Worm (Caenorhabditis elegans) whole organism, young adult: ENCODE measurements around the gene insc-1.

Source experiments
- B0035.1 ChIP-seq: sonication (generic microtip); optimal IDR thresholded peaks from 2 replicates; lab custom pipeline; 2016; ENCODE audit warnings: missing genetic modification characterization, mild to moderate bottlenecking, missing compliant biosample characterization, missing genotype, missing genetic modification reagents
- D2030.7 ChIP-seq: fragments of 200-800 bp; sonication (Bioruptor generic); IDR thresholded peaks from 2 replicates; pipeline ENCODE4 v1.3.6; 2022; ENCODE audit warnings: missing genetic modification reagents, missing genetic modification characterization, missing compliant biosample characterization
- F49E8.2 ChIP-seq: sonication (generic microtip); optimal IDR thresholded peaks from 3 replicates; lab custom pipeline; 2017; ENCODE audit warnings: missing genetic modification characterization, mild to moderate bottlenecking, missing compliant biosample characterization, antibody characterized with exemption, moderate library complexity; ENCODE audit not compliant: insufficient read depth
- F55B11.4 ChIP-seq: sonication (generic microtip); optimal IDR thresholded peaks from 2 replicates; lab custom pipeline; 2016; ENCODE audit warnings: missing compliant biosample characterization, missing genetic modification characterization, borderline replicate concordance; ENCODE audit not compliant: insufficient read depth
- K12H6.12 ChIP-seq: fragments of 200-800 bp; sonication (Bioruptor generic); optimal IDR thresholded peaks from 2 replicates; lab custom pipeline; 2018; ENCODE audit warnings: mild to moderate bottlenecking, missing genetic modification characterization, missing compliant biosample characterization
- Y53F4B.3 ChIP-seq: fragments of 200-800 bp; sonication (Bioruptor generic); IDR thresholded peaks from 2 replicates; pipeline ENCODE4 v1.3.6; 2022; ENCODE audit warnings: missing genetic modification reagents, missing genetic modification characterization, missing compliant biosample characterization
- Y95B8A.8 ChIP-seq: fragments of 200-800 bp; sonication (Bioruptor generic); IDR thresholded peaks from 2 replicates; pipeline ENCODE4 v1.3.6; 2022; ENCODE audit warnings: missing genetic modification reagents, missing genetic modification characterization, missing compliant biosample characterization
- ZK185.1 ChIP-seq: sonication (generic microtip); optimal IDR thresholded peaks from 2 replicates; lab custom pipeline; 2016; ENCODE audit warnings: mild to moderate bottlenecking, missing genetic modification characterization, missing compliant biosample characterization; ENCODE audit not compliant: poor library complexity, severe bottlenecking
- aptf-2 ChIP-seq: fragments of 200-800 bp; sonication (Bioruptor generic); conservative IDR thresholded peaks from 2 replicates; pipeline ENCODE4 v1.3.6; 2022; ENCODE audit warnings: missing genetic modification reagents, missing genetic modification characterization, missing compliant biosample characterization
- atf-7 ChIP-seq: sonication (generic microtip); optimal IDR thresholded peaks from 2 replicates; lab custom pipeline; 2017; ENCODE audit warnings: mild to moderate bottlenecking, missing genetic modification characterization, missing compliant biosample characterization
- ccch-3 ChIP-seq: fragments of 200-800 bp; sonication (Bioruptor generic); optimal IDR thresholded peaks from 2 replicates; lab custom pipeline; 2018; ENCODE audit warnings: mild to moderate bottlenecking, missing genetic modification characterization, missing compliant biosample characterization
- cebp-1 ChIP-seq, 2 experiments: fragments of 200-800 bp in 1 of 2; sonication (Bioruptor generic) in 1 of 2; sonication (generic microtip) in 1 of 2; IDR thresholded peaks in 1 of 2; optimal IDR thresholded peaks in 1 of 2; 2 replicates each; pipeline versions ENCODE4 v1.3.6 to Lab custom; 2017 to 2022; ENCODE audit warnings: missing compliant biosample characterization in 2 of 2, missing genetic modification characterization in 2 of 2, mild to moderate bottlenecking in 1 of 2, missing genetic modification reagents in 1 of 2, moderate library complexity in 1 of 2
- ceh-100 ChIP-seq: fragments of 200-800 bp; sonication (Bioruptor generic); IDR thresholded peaks from 2 replicates; pipeline ENCODE4 v1.3.6; 2022; ENCODE audit warnings: missing genetic modification reagents, missing genetic modification characterization, missing compliant biosample characterization
- ceh-27 ChIP-seq: fragments of 200-800 bp; sonication (Bioruptor generic); optimal IDR thresholded peaks from 2 replicates; lab custom pipeline; 2018; ENCODE audit warnings: mild to moderate bottlenecking, missing genetic modification characterization, moderate library complexity, missing compliant biosample characterization
- die-1 ChIP-seq: sonication (generic microtip); optimal IDR thresholded peaks from 2 replicates; lab custom pipeline; 2016; ENCODE audit warnings: missing genotype, mild to moderate bottlenecking, missing genetic modification characterization, missing compliant biosample characterization
- dpff-1 ChIP-seq: sonication (generic microtip); optimal IDR thresholded peaks from 2 replicates; lab custom pipeline; 2017; ENCODE audit warnings: mild to moderate bottlenecking, missing genetic modification characterization, missing compliant biosample characterization
- egl-18 ChIP-seq: fragments of 200-800 bp; sonication (Bioruptor generic); IDR thresholded peaks from 2 replicates; pipeline ENCODE4 v1.3.6; 2022; ENCODE audit warnings: missing genetic modification reagents, missing genetic modification characterization, missing compliant biosample characterization
- egl-44 ChIP-seq: fragments of 200-800 bp; sonication (Bioruptor generic); IDR thresholded peaks from 2 replicates; pipeline ENCODE4 v1.3.6; 2022; ENCODE audit warnings: missing genetic modification reagents, missing genetic modification characterization, missing compliant biosample characterization
- egrh-3 ChIP-seq: fragments of 200-800 bp; sonication (Bioruptor generic); IDR thresholded peaks from 2 replicates; pipeline ENCODE4 v1.3.6; 2022; ENCODE audit warnings: missing genetic modification reagents, missing genetic modification characterization, missing compliant biosample characterization
- ekl-4 ChIP-seq: fragments of 200-800 bp; sonication (Bioruptor generic); IDR thresholded peaks from 2 replicates; pipeline ENCODE4 v1.3.6; 2022; ENCODE audit warnings: missing genetic modification reagents, missing genetic modification characterization, missing compliant biosample characterization
- gei-17 ChIP-seq: fragments of 200-800 bp; sonication (Bioruptor generic); optimal IDR thresholded peaks from 2 replicates; lab custom pipeline; 2018; ENCODE audit warnings: mild to moderate bottlenecking, missing genetic modification characterization, missing compliant biosample characterization
- hmg-1.2 ChIP-seq: fragments of 200-800 bp; sonication (Bioruptor generic); IDR thresholded peaks from 2 replicates; pipeline ENCODE4 v1.3.6; 2022; ENCODE audit warnings: missing genetic modification reagents, missing genetic modification characterization, missing compliant biosample characterization
- hsf-1 ChIP-seq: fragments of 200-800 bp; sonication (Bioruptor generic); IDR thresholded peaks from 2 replicates; pipeline ENCODE4 v1.3.6; 2022; ENCODE audit warnings: missing genetic modification reagents, missing genetic modification characterization, missing compliant biosample characterization
- lag-1 ChIP-seq: fragments of 200-800 bp; sonication (Bioruptor generic); IDR thresholded peaks from 2 replicates; pipeline ENCODE4 v1.3.6; 2022; ENCODE audit warnings: missing genetic modification reagents, missing genetic modification characterization, missing compliant biosample characterization
- lin-26 ChIP-seq: fragments of 200-800 bp; sonication (Bioruptor generic); IDR thresholded peaks from 2 replicates; pipeline ENCODE4 v1.3.6; 2022; ENCODE audit warnings: missing genetic modification reagents, missing genetic modification characterization, missing compliant biosample characterization
- lin-40 ChIP-seq: sonication (generic microtip); optimal IDR thresholded peaks from 2 replicates; lab custom pipeline; 2016; ENCODE audit warnings: missing genetic modification characterization, mild to moderate bottlenecking, missing compliant biosample characterization, missing genotype, missing genetic modification reagents
- lin-54 ChIP-seq: fragments of 200-800 bp; sonication (Bioruptor generic); optimal IDR thresholded peaks from 2 replicates; lab custom pipeline; 2018; ENCODE audit warnings: mild to moderate bottlenecking, missing genetic modification characterization, missing compliant biosample characterization
- lir-1 ChIP-seq: fragments of 200-800 bp; sonication (Bioruptor generic); conservative IDR thresholded peaks from 2 replicates; pipeline ENCODE4 v1.3.6; 2022; ENCODE audit warnings: missing genetic modification reagents, missing genetic modification characterization, missing compliant biosample characterization
- madf-8 ChIP-seq: fragments of 200-800 bp; sonication (Bioruptor generic); conservative IDR thresholded peaks from 2 replicates; pipeline ENCODE4 v1.3.6; 2022; ENCODE audit warnings: missing genetic modification reagents, missing genetic modification characterization, missing compliant biosample characterization
- nfya-1 ChIP-seq: sonication (generic microtip); optimal IDR thresholded peaks from 2 replicates; lab custom pipeline; 2017; ENCODE audit warnings: antibody characterized with exemption, missing compliant biosample characterization, missing genetic modification characterization, borderline replicate concordance; ENCODE audit not compliant: insufficient read depth
- nfya-2 ChIP-seq: fragments of 200-800 bp; sonication (Bioruptor generic); IDR thresholded peaks from 2 replicates; pipeline ENCODE4 v1.3.6; 2022; ENCODE audit warnings: missing genetic modification reagents, missing genetic modification characterization, missing compliant biosample characterization
- nfyb-1 ChIP-seq: fragments of 200-800 bp; sonication (Bioruptor generic); IDR thresholded peaks from 2 replicates; pipeline ENCODE4 v1.3.6; 2022; ENCODE audit warnings: missing genetic modification reagents, missing genetic modification characterization, missing compliant biosample characterization
- pbrm-1 ChIP-seq: fragments of 200-800 bp; sonication (Bioruptor generic); IDR thresholded peaks from 2 replicates; pipeline ENCODE4 v1.3.6; 2022; ENCODE audit warnings: missing genetic modification reagents, missing genetic modification characterization, missing compliant biosample characterization
- snpc-1.1 ChIP-seq: sonication (generic microtip); optimal IDR thresholded peaks from 2 replicates; lab custom pipeline; 2017; ENCODE audit warnings: missing genetic modification characterization, mild to moderate bottlenecking, missing compliant biosample characterization, antibody characterized with exemption, moderate library complexity, missing genotype, missing genetic modification reagents; ENCODE audit not compliant: insufficient read depth
- snpc-3.4 ChIP-seq: sonication (generic microtip); optimal IDR thresholded peaks from 2 replicates; lab custom pipeline; 2017; ENCODE audit warnings: missing genetic modification characterization, mild to moderate bottlenecking, missing compliant biosample characterization, antibody characterized with exemption, moderate library complexity, missing genotype, missing genetic modification reagents
- somi-1 ChIP-seq: fragments of 200-800 bp; sonication (Bioruptor generic); optimal IDR thresholded peaks from 2 replicates; lab custom pipeline; 2018; ENCODE audit warnings: mild to moderate bottlenecking, missing genetic modification characterization, missing compliant biosample characterization
- tbp1 ChIP-seq: fragments of 200-800 bp; sonication (Bioruptor generic); optimal IDR thresholded peaks from 2 replicates; lab custom pipeline; 2018; ENCODE audit warnings: mild to moderate bottlenecking, missing genetic modification characterization, missing compliant biosample characterization
- unc-62 ChIP-seq: fragments of 150-350 bp; optimal IDR thresholded peaks from 2 replicates; lab custom pipeline; 2014; ENCODE audit warnings: missing biosample characterization, missing genetic modification reagents, missing genetic modification characterization
- xnd-1 ChIP-seq: sonication (generic microtip); optimal IDR thresholded peaks from 2 replicates; lab custom pipeline; 2016; ENCODE audit warnings: missing genotype, missing genetic modification reagents, missing genetic modification characterization, missing compliant biosample characterization
- zfh-2 ChIP-seq: fragments of 200-800 bp; sonication (Bioruptor generic); conservative IDR thresholded peaks from 2 replicates; pipeline ENCODE4 v1.3.6; 2022; ENCODE audit warnings: missing genetic modification reagents, missing genetic modification characterization, missing compliant biosample characterization
- ztf-18 ChIP-seq: sonication (generic microtip); optimal IDR thresholded peaks from 2 replicates; lab custom pipeline; 2016; ENCODE audit warnings: missing genotype, mild to moderate bottlenecking, missing genetic modification characterization, missing compliant biosample characterization
- ztf-26 ChIP-seq: sonication (generic microtip); optimal IDR thresholded peaks from 2 replicates; lab custom pipeline; 2017; ENCODE audit warnings: missing genetic modification characterization, missing compliant biosample characterization
- ztf-3 ChIP-seq: fragments of 200-800 bp; sonication (Bioruptor generic); optimal IDR thresholded peaks from 2 replicates; lab custom pipeline; 2018; ENCODE audit warnings: mild to moderate bottlenecking, missing genetic modification characterization, missing compliant biosample characterization
- ztf-6 ChIP-seq: fragments of 200-800 bp; sonication (Bioruptor generic); IDR thresholded peaks from 2 replicates; pipeline ENCODE4 v1.3.6; 2022; ENCODE audit warnings: missing genetic modification reagents, missing genetic modification characterization, missing compliant biosample characterization

The insc-1 gene

ce11 chrII:7325063-7325480 is 33.6 kb upstream of the insc-1 start:
- TF ChIP-seq ccch-3 (GFP tag; lab: Kevin White, UChicago) (no peak), hsf-1 (GFP tag; lab: Robert Waterston, UW) (no peak), ceh-27 (peak; percentile 5), atf-7 (tag; lab: Kevin White, UChicago) (peak; percentile 62), egl-18 (GFP tag; lab: Robert Waterston, UW) (no peak), ZK185.1 (tag; lab: Kevin White, UChicago) (peak; percentile 16), K12H6.12 (tag; lab: Kevin White, UChicago) (peak; percentile 79), nfyb-1 (GFP tag; lab: Robert Waterston, UW) (peak; percentile 32; the same call in 1 of the 2 replicates), snpc-3.4 (no peak), somi-1 (GFP tag; lab: Kevin White, UChicago) (peak; percentile 51), B0035.1 (tag; lab: Kevin White, UChicago) (no peak), hmg-1.2 (GFP tag; lab: Robert Waterston, UW) (no peak), snpc-1.1 (tag; lab: Kevin White, UChicago) (no peak), dpff-1 (no peak), gei-17 (GFP tag; lab: Kevin White, UChicago) (no peak), nfya-1 (no peak)

ce11 chrII:7326199-7326598 is 32.5 kb upstream of the insc-1 start:
- TF ChIP-seq die-1 (tag; lab: Kevin White, UChicago) (no peak), egrh-3 (GFP tag; lab: Robert Waterston, UW) (no peak), hmg-1.2 (GFP tag; lab: Robert Waterston, UW) (no peak), ztf-26 (no peak), Y95B8A.8 (GFP tag; lab: Robert Waterston, UW) (no peak), nfya-2 (GFP tag; lab: Robert Waterston, UW) (no peak), lin-54 (GFP tag; lab: Kevin White, UChicago) (no peak), cebp-1 (GFP tag; IDR thresholded peaks at IDR 0.05; lab: Robert Waterston, UW) (no peak), cebp-1 (tag; optimal IDR thresholded peaks at IDR 0.05; lab: Kevin White, UChicago) (no peak), ekl-4 (GFP tag; lab: Robert Waterston, UW) (no peak), lin-40 (no peak), lag-1 (GFP tag; lab: Robert Waterston, UW) (no peak), F49E8.2 (no peak), lir-1 (GFP tag; lab: Robert Waterston, UW) (no peak), ztf-18 (tag; lab: Kevin White, UChicago) (no peak), somi-1 (GFP tag; lab: Kevin White, UChicago) (no peak)

- TF ChIP-seq ztf-3 (GFP tag; lab: Kevin White, UChicago) (no peak), zfh-2 (GFP tag; lab: Robert Waterston, UW) (peak; percentile 90), ceh-27 (peak; percentile 1), ztf-6 (GFP tag; lab: Robert Waterston, UW) (no peak), tbp1 (GFP tag; lab: Kevin White, UChicago) (no peak), hmg-1.2 (GFP tag; lab: Robert Waterston, UW) (0 out of 2 replicates have a peak, but pooled peaks have one; percentile 12), ZK185.1 (tag; lab: Kevin White, UChicago) (no peak), xnd-1 (tag; lab: Kevin White, UChicago) (no peak), D2030.7 (GFP tag; lab: Robert Waterston, UW) (no peak), unc-62 (GFP tag; lab: Kevin White, UChicago) (no peak), F55B11.4 (tag; lab: Kevin White, UChicago) (no peak), madf-8 (no peak), pbrm-1 (no peak), lin-26 (GFP tag; lab: Robert Waterston, UW) (no peak), dpff-1 (no peak), egl-44 (GFP tag; lab: Robert Waterston, UW) (no peak), ceh-100 (GFP tag; lab: Robert Waterston, UW) (no peak), egrh-3 (GFP tag; lab: Robert Waterston, UW) (0 out of 2 replicates have a peak, but pooled peaks have one; percentile 48), snpc-1.1 (tag; lab: Kevin White, UChicago) (no peak), Y53F4B.3 (GFP tag; lab: Robert Waterston, UW) (no peak), aptf-2 (no peak)
Measured at ce11 chrII:7326997-7327396, 31.7 kb upstream of the insc-1 start.
